Worm (Caenorhabditis elegans): ENCODE results near the gene sftb-1.

Gene sftb-1

DNA sequence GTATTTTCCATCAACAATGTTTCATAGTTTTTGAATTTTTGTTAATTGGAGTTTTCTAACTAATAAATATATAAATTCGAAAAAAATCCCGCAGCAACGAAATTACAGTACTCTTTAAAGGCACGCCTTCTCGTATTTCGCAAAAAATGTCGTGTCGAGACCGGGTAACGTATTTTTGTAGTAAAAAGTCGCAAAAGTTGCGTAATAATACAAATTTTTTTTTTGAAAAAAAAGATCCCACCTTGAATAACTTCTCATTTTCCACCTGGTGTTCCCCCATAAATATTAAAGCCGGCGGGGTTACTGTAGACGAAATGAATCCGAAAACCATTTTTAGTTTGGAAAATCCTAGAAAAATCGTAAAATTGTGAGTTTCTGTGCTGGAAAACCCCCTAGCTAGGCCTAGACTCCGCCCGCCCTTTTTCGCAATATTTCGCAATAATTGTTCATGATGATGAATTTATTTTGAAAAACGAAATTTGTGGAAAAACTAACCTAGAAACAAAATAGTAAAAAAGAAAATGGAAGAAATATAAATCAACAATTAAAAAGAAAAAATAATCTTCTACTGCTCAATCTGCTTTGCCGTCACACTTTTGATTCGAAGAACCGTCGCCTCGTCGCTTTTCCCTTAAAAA, 26.7 kb downstream of the sftb-1 start, which contains the start of gene F43C1.7:
Gene F43C1.7, minus strand, starts transcription at position 351 of the 638 bp plus-strand sequence.
- TF ChIP-seq mdl-1 (tag; optimal IDR thresholded peaks at IDR 0.05) (no peak), nhr-23 (tag; optimal IDR thresholded peaks at IDR 0.05) (no peak), egl-5 (tag; optimal IDR thresholded peaks at IDR 0.05) (no peak)

DNA sequence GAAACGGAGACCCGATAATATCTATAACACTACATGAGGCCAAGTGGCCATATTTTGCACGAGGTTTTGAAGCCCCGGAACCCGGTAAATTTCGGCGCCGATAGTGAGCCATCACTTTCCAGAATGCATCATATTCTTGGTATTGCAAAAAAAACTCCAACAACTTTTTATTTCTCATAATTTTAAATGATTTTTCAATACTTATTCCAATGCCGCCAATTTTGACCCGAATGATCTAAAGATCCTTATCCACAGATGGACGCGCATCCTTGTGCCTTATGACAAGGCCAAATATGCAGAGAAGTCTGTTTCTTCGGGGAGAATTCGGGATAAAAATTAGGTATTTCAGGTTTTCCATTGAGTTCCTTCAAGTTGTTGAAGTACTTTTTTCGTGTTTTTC, 27.9 kb downstream of the sftb-1 start:
- no peak for TF ChIP-seq egl-5 (tag; optimal IDR thresholded peaks at IDR 0.05)
- no peak for TF ChIP-seq ZK546.5 (tag; optimal IDR thresholded peaks at IDR 0.05)
- peak; percentile 59 for TF ChIP-seq elt-1 (tag; optimal IDR thresholded peaks at IDR 0.05)

DNA sequence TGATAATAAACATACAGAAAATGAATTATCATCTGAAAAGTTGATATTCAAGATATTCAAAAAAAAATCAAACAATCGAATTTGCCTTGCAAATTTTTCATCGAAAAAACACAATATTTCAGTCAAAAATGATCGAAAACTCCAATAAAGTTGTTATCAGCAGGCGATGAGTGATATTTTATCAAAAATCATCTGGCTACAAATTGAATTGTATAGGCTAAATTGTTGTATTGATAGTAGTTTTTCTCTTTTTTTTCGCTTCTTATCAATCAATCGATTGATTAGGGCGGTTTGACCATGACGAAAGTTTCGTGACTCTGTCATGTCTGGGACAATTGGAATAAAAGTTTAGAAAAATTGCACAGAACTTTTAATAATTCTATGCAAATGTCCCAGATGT, 28.9 kb downstream of the sftb-1 start:
- TF ChIP-seq pqm-1 (tag; optimal IDR thresholded peaks at IDR 0.05) (peak; percentile 81), ceh-28 (tag; optimal IDR thresholded peaks at IDR 0.05) (peak; percentile 54), elt-2 (tag; optimal IDR thresholded peaks at IDR 0.05) (peak; percentile 88), jun-1 (tag; optimal IDR thresholded peaks at IDR 0.05) (peak; percentile 5), daf-12 (tag; optimal IDR thresholded peaks at IDR 0.05) (no peak), aly-2 (tag; optimal IDR thresholded peaks at IDR 0.05) (no peak), nhr-77 (tag; optimal IDR thresholded peaks at IDR 0.05) (no peak), pha-4 (tag; optimal IDR thresholded peaks at IDR 0.05) (peak; percentile 42)

DNA sequence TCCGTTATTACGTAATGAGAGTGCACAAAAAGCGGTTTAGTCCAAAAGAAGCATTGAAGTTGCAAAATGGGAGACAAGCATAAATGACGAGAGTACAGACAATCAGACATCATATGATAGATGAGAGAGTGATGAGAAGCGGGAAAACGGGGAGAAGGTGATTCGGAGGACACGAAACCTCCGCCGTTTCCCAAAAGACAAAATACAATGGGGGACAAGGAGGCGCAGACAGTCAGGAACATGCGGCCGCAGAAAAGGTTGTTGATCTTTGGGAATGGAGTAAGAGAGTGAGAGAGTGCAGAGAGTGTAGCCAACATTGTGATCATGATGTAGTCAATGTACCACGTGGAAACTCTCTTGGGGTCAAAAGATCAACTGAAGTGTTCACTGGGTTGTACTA, 31.4 kb downstream of the sftb-1 start:
- TF ChIP-seq mml-1 (tag; optimal IDR thresholded peaks at IDR 0.05) (no peak), eor-1 (tag; optimal IDR thresholded peaks at IDR 0.05) (no peak), nhr-28 (tag; optimal IDR thresholded peaks at IDR 0.05) (no peak), skn-1 (tag; optimal IDR thresholded peaks at IDR 0.05) (peak; percentile 55), lsy-12 (tag; optimal IDR thresholded peaks at IDR 0.05) (peak; percentile 97), nhr-23 (tag; optimal IDR thresholded peaks at IDR 0.05) (peak; percentile 94), fkh-10 (GFP tag; optimal IDR thresholded peaks at IDR 0.05) (peak; percentile 63), fkh-2 (tag; optimal IDR thresholded peaks at IDR 0.05) (no peak), ceh-82 (tag; optimal IDR thresholded peaks at IDR 0.05) (no peak), nhr-67 (tag; optimal IDR thresholded peaks at IDR 0.05) (no peak), ztf-4 (tag; optimal IDR thresholded peaks at IDR 0.05) (peak; percentile 12), R02D3.7 (tag; optimal IDR thresholded peaks at IDR 0.05) (peak; percentile 69), nhr-76 (tag; optimal IDR thresholded peaks at IDR 0.05) (no peak), elt-1 (tag; optimal IDR thresholded peaks at IDR 0.05) (peak; percentile 76), sea-2 (GFP tag; optimal IDR thresholded peaks at IDR 0.05) (peak; percentile 64), fos-1 (tag; optimal IDR thresholded peaks at IDR 0.05) (peak; percentile 81), egl-5 (tag; optimal IDR thresholded peaks at IDR 0.05) (peak; percentile 62), nhr-11 (tag; optimal IDR thresholded peaks at IDR 0.05) (peak; percentile 100), jun-1 (tag; optimal IDR thresholded peaks at IDR 0.05) (peak; percentile 97), ceh-9 (tag; optimal IDR thresholded peaks at IDR 0.05) (no peak), snpc-4 (tag; optimal IDR thresholded peaks at IDR 0.05) (peak; percentile 61), daf-12 (tag; optimal IDR thresholded peaks at IDR 0.05) (peak; percentile 28), nhr-25 (tag; optimal IDR thresholded peaks at IDR 0.05) (peak; percentile 97), aly-2 (tag; optimal IDR thresholded peaks at IDR 0.05) (no peak), ceh-28 (tag; optimal IDR thresholded peaks at IDR 0.05) (peak; percentile 74), mdl-1 (tag; optimal IDR thresholded peaks at IDR 0.05) (peak; percentile 93), zag-1 (tag; optimal IDR thresholded peaks at IDR 0.05) (no peak), nhr-237 (tag; optimal IDR thresholded peaks at IDR 0.05) (no peak), tbx-2 (tag; optimal IDR thresholded peaks at IDR 0.05) (peak; percentile 76), nhr-43 (tag; optimal IDR thresholded peaks at IDR 0.05; ENCODE audit: poor library complexity, severe bottlenecking) (peak; percentile 96), hmg-11 (tag; optimal IDR thresholded peaks at IDR 0.05) (peak; percentile 82), lin-39 (tag; optimal IDR thresholded peaks at IDR 0.05) (peak; percentile 89), elt-2 (tag; optimal IDR thresholded peaks at IDR 0.05) (peak; percentile 89), elt-3 (tag; optimal IDR thresholded peaks at IDR 0.05) (no peak), nhr-77 (tag; optimal IDR thresholded peaks at IDR 0.05) (peak; percentile 49), lin-15B (tag; optimal IDR thresholded peaks at IDR 0.05) (peak; percentile 60), ceh-16 (tag; optimal IDR thresholded peaks at IDR 0.05) (no peak), unc-62 (GFP tag; optimal IDR thresholded peaks at IDR 0.05) (peak; percentile 85), egl-27 (tag; optimal IDR thresholded peaks at IDR 0.05) (peak; percentile 76), ama-1 (optimal IDR thresholded peaks at IDR 0.05) (no peak), pha-4 (tag; optimal IDR thresholded peaks at IDR 0.05) (peak; percentile 99), nfya-1 (tag; optimal IDR thresholded peaks at IDR 0.05; ENCODE audit: insufficient read depth) (peak; percentile 91), ztf-11 (tag; optimal IDR thresholded peaks at IDR 0.05) (no peak), pqm-1 (tag; optimal IDR thresholded peaks at IDR 0.05) (peak; percentile 89), ZK546.5 (tag; optimal IDR thresholded peaks at IDR 0.05) (no peak)
